Worm (Caenorhabditis elegans) whole organism, mixed stage, embryonic: ENCODE measurements around the gene rpb-11.

Experiments used
- M03D4.4 ChIP-seq: sonication (generic microtip); optimal IDR thresholded peaks from 2 replicates; lab custom pipeline; 2017; ENCODE audit warnings: mild to moderate bottlenecking, missing genetic modification characterization, missing compliant biosample characterization
- bed-3 ChIP-seq: fragments of 200-800 bp; sonication (Bioruptor generic); optimal IDR thresholded peaks from 3 replicates; lab custom pipeline; 2018; ENCODE audit warnings: mild to moderate bottlenecking, missing genetic modification characterization, moderate library complexity, missing compliant biosample characterization
- blmp-1 ChIP-seq: fragments of 150-350 bp; optimal IDR thresholded peaks from 2 replicates; lab custom pipeline; 2014; ENCODE audit warnings: missing biosample characterization, missing genetic modification characterization
- ceh-39 ChIP-seq: fragments of 150-350 bp; optimal IDR thresholded peaks from 2 replicates; lab custom pipeline; 2014; ENCODE audit warnings: missing biosample characterization, missing genetic modification characterization
- ceh-43 ChIP-seq: fragments of 200-800 bp; sonication (Bioruptor generic); optimal IDR thresholded peaks from 2 replicates; lab custom pipeline; 2018; ENCODE audit warnings: mild to moderate bottlenecking, missing genetic modification characterization, moderate library complexity, missing compliant biosample characterization
- ceh-83 ChIP-seq: fragments of 200-800 bp; sonication (Bioruptor generic); optimal IDR thresholded peaks from 2 replicates; lab custom pipeline; 2018; ENCODE audit warnings: mild to moderate bottlenecking, missing genetic modification characterization, missing compliant biosample characterization
- ces-1 ChIP-seq: fragments of 150-350 bp; optimal IDR thresholded peaks from 2 replicates; lab custom pipeline; 2014; ENCODE audit warnings: missing biosample characterization, missing genetic modification reagents, missing genetic modification characterization
- cnd-1 ChIP-seq: fragments of 200-800 bp; sonication (Bioruptor generic); optimal IDR thresholded peaks from 2 replicates; lab custom pipeline; 2018; ENCODE audit warnings: mild to moderate bottlenecking, missing genetic modification characterization, missing compliant biosample characterization
- drap-1 ChIP-seq: fragments of 200-800 bp; sonication (Bioruptor generic); optimal IDR thresholded peaks from 3 replicates; lab custom pipeline; 2018; ENCODE audit warnings: mild to moderate bottlenecking, missing genetic modification characterization, missing compliant biosample characterization
- elt-1 ChIP-seq: sonication (generic microtip); optimal IDR thresholded peaks from 2 replicates; lab custom pipeline; 2017; ENCODE audit warnings: missing genetic modification characterization, mild to moderate bottlenecking, missing compliant biosample characterization, antibody characterized with exemption, moderate library complexity, borderline replicate concordance; ENCODE audit not compliant: insufficient read depth
- elt-3 ChIP-seq: fragments of 150-350 bp; optimal IDR thresholded peaks from 2 replicates; lab custom pipeline; 2014; ENCODE audit warnings: missing biosample characterization, missing genetic modification characterization
- flh-1 ChIP-seq: fragments of 200-800 bp; sonication (Bioruptor generic); optimal IDR thresholded peaks from 2 replicates; lab custom pipeline; 2018; ENCODE audit warnings: mild to moderate bottlenecking, missing genetic modification characterization, moderate library complexity, missing compliant biosample characterization
- ham-2 ChIP-seq: fragments of 200-800 bp; sonication (Bioruptor generic); optimal IDR thresholded peaks from 2 replicates; lab custom pipeline; 2018; ENCODE audit warnings: mild to moderate bottlenecking, missing genetic modification characterization, missing compliant biosample characterization
- hlh-1 ChIP-seq: fragments of 150-350 bp; optimal IDR thresholded peaks from 2 replicates; lab custom pipeline; 2014; ENCODE audit warnings: missing biosample characterization, missing genetic modification reagents, missing genetic modification characterization
- lin-13 ChIP-seq: fragments of 150-350 bp; optimal IDR thresholded peaks from 2 replicates; lab custom pipeline; 2014; ENCODE audit warnings: missing biosample characterization, missing genetic modification characterization
- lin-32 ChIP-seq: fragments of 200-800 bp; sonication (Bioruptor generic); optimal IDR thresholded peaks from 2 replicates; lab custom pipeline; 2018; ENCODE audit warnings: mild to moderate bottlenecking, missing genetic modification characterization, missing compliant biosample characterization
- lsy-2 ChIP-seq: fragments of 150-350 bp; optimal IDR thresholded peaks from 2 replicates; lab custom pipeline; 2014; ENCODE audit warnings: missing biosample characterization, missing genetic modification characterization
- mab-5 ChIP-seq: fragments of 150-350 bp; optimal IDR thresholded peaks from 2 replicates; lab custom pipeline; 2014; ENCODE audit warnings: missing biosample characterization, missing genetic modification characterization
- mep-1 ChIP-seq: fragments of 150-350 bp; optimal IDR thresholded peaks from 2 replicates; lab custom pipeline; 2017; ENCODE audit warnings: missing biosample characterization, missing genetic modification reagents, missing genetic modification characterization, inconsistent platforms
- mls-2 ChIP-seq: sonication (generic microtip); optimal IDR thresholded peaks from 2 replicates; lab custom pipeline; 2016; ENCODE audit warnings: mild to moderate bottlenecking, missing genetic modification characterization, moderate library complexity, missing compliant biosample characterization
- nhr-12 ChIP-seq: fragments of 150-350 bp; optimal IDR thresholded peaks from 2 replicates; lab custom pipeline; 2014; ENCODE audit warnings: missing biosample characterization, missing genetic modification characterization
- nhr-2 ChIP-seq: fragments of 150-350 bp; optimal IDR thresholded peaks from 2 replicates; lab custom pipeline; 2014; ENCODE audit warnings: missing biosample characterization, missing genetic modification characterization
- nhr-237 ChIP-seq: fragments of 150-350 bp; optimal IDR thresholded peaks from 2 replicates; lab custom pipeline; 2014; ENCODE audit warnings: missing biosample characterization, missing genetic modification characterization
- nhr-28 ChIP-seq: fragments of 150-350 bp; optimal IDR thresholded peaks from 2 replicates; lab custom pipeline; 2014; ENCODE audit warnings: missing biosample characterization, missing genetic modification characterization
- nhr-76 ChIP-seq: sonication (generic microtip); optimal IDR thresholded peaks from 2 replicates; lab custom pipeline; 2017; ENCODE audit warnings: missing biosample characterization, missing genetic modification characterization
- pha-4 ChIP-seq: fragments of 150-350 bp; optimal IDR thresholded peaks from 2 replicates; lab custom pipeline; 2018; ENCODE audit warnings: missing biosample characterization, missing genetic modification reagents, missing genetic modification characterization
- sem-2 ChIP-seq: fragments of 200-800 bp; sonication (Bioruptor generic); optimal IDR thresholded peaks from 2 replicates; lab custom pipeline; 2018; ENCODE audit warnings: mild to moderate bottlenecking, missing genetic modification characterization, missing compliant biosample characterization
- snpc-4 ChIP-seq: fragments of 150-350 bp; optimal IDR thresholded peaks from 2 replicates; lab custom pipeline; 2014; ENCODE audit warnings: missing biosample characterization, missing genetic modification characterization
- sptf-1 ChIP-seq: sonication (generic microtip); optimal IDR thresholded peaks from 2 replicates; lab custom pipeline; 2017; ENCODE audit warnings: mild to moderate bottlenecking, missing genetic modification characterization, moderate library complexity, missing compliant biosample characterization
- tbx-8 ChIP-seq: fragments of 200-800 bp; sonication (Bioruptor generic); optimal IDR thresholded peaks from 2 replicates; lab custom pipeline; 2018; ENCODE audit warnings: mild to moderate bottlenecking, missing genetic modification characterization, moderate library complexity, missing compliant biosample characterization
- unc-120 ChIP-seq: sonication (generic microtip); optimal IDR thresholded peaks from 2 replicates; lab custom pipeline; 2017; ENCODE audit warnings: missing genetic modification characterization, missing compliant biosample characterization; ENCODE audit not compliant: poor library complexity, severe bottlenecking
- unc-39 ChIP-seq: fragments of 150-350 bp; optimal IDR thresholded peaks from 2 replicates; lab custom pipeline; 2014; ENCODE audit warnings: missing biosample characterization, missing genetic modification characterization
- unc-62 ChIP-seq: fragments of 150-350 bp; optimal IDR thresholded peaks from 2 replicates; lab custom pipeline; 2014; ENCODE audit warnings: missing biosample characterization, missing genetic modification reagents, missing genetic modification characterization
- zip-8 ChIP-seq: fragments of 150-350 bp; optimal IDR thresholded peaks from 2 replicates; lab custom pipeline; 2014; ENCODE audit warnings: missing biosample characterization, missing genetic modification characterization
- ztf-11 ChIP-seq: fragments of 150-350 bp; optimal IDR thresholded peaks from 2 replicates; lab custom pipeline; 2014; ENCODE audit warnings: missing biosample characterization, missing genetic modification characterization

The rpb-11 gene

DNA sequence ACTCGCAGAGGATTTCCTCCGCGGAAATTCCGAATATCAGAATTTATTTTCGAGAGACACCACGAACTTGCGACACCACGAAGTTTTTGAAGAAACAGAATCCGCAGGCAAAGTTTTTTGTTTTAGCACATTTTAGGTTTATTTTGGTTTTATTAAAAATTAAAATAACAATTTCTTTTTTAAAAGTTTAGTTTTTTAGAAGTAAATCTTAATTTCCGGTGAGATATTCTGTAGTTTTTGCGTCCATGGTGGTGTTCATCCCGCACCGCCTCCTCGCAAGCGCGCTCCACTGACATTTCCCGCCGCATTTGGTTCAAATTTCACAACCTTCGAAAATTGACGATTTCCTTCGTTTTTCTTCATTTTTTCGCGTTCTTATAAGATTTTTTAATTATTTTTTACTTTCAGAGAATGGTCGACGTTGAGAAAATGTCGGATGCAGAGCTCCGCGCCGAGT lies 3.2 kb downstream of the rpb-11 start, which contains the start of gene lem-2:
Gene lem-2 (plus strand): TSS at position 407 of the 457 bp plus-strand sequence.
- TF ChIP-seq lin-13 (tag; lab: Kevin White, UChicago), result peak; percentile 65
- TF ChIP-seq tbx-8 (GFP tag; lab: Kevin White, UChicago), result peak; percentile 37
- peak; percentile 62 for TF ChIP-seq unc-120 (tag; lab: Kevin White, UChicago)
- TF ChIP-seq nhr-28 (tag; lab: Kevin White, UChicago), result no peak
- peak; percentile 62 for TF ChIP-seq nhr-237 (tag; lab: Kevin White, UChicago)
- no peak for TF ChIP-seq ham-2 (GFP tag; lab: Kevin White, UChicago)
- no peak for TF ChIP-seq lin-32
- TF ChIP-seq elt-3, result no peak
- TF ChIP-seq nhr-2 (tag; lab: Kevin White, UChicago), result no peak
- no peak for TF ChIP-seq blmp-1 (tag; lab: Kevin White, UChicago)
- TF ChIP-seq ceh-43, result no peak
- no peak for TF ChIP-seq elt-1 (tag; lab: Kevin White, UChicago)
- no peak for TF ChIP-seq nhr-12 (tag; lab: Kevin White, UChicago)
- no peak for TF ChIP-seq unc-39 (tag; lab: Kevin White, UChicago)
- peak; percentile 23 for TF ChIP-seq ceh-39 (tag; lab: Kevin White, UChicago)
- peak; percentile 81 for TF ChIP-seq drap-1 (GFP tag; lab: Kevin White, UChicago)
- TF ChIP-seq mab-5 (tag; lab: Kevin White, UChicago), result peak; percentile 20
- TF ChIP-seq sptf-1 (tag; lab: Kevin White, UChicago), result peak; percentile 87
- TF ChIP-seq mls-2 (tag; lab: Kevin White, UChicago), result peak; percentile 55
- TF ChIP-seq mep-1 (tag; lab: Kevin White, UChicago), result peak; percentile 68
- peak; percentile 48 for TF ChIP-seq cnd-1
- TF ChIP-seq nhr-76 (tag; lab: Kevin White, UChicago), result no peak
- no peak for TF ChIP-seq unc-62 (GFP tag; lab: Kevin White, UChicago)
- TF ChIP-seq hlh-1, result no peak
- TF ChIP-seq M03D4.4 (tag; lab: Kevin White, UChicago), result peak; percentile 62
- no peak for TF ChIP-seq snpc-4 (tag; lab: Kevin White, UChicago)
- TF ChIP-seq sem-2, result peak; percentile 53
- no peak for TF ChIP-seq zip-8
- no peak for TF ChIP-seq ztf-11 (tag; lab: Kevin White, UChicago)
- peak; percentile 13 for TF ChIP-seq flh-1 (GFP tag; lab: Kevin White, UChicago)
- peak; percentile 51 for TF ChIP-seq ces-1
- TF ChIP-seq pha-4 (tag; lab: Kevin White, UChicago), result no peak
- peak; percentile 57 for TF ChIP-seq lsy-2
- peak; percentile 38 for TF ChIP-seq ceh-83 (GFP tag; lab: Kevin White, UChicago)
- peak; percentile 65 for TF ChIP-seq bed-3 (GFP tag; lab: Kevin White, UChicago)

DNA sequence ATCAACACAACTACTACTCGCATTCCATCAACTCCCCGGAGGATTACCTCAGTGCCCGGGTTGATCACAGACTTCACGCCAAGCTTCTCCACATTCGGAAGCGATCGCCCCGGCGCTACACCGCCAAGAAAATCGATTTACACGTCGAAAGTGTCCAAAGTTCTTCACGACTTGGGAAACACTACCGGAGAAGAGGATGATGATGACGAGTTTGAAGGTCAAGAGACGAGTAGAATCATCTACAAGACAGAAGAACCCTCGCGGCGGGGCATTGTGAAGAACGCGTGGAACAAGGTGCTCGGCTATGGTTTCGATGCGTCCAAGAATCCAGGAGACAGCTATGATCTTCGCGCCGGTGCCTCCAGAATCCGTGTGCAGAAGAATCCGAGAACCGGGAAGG lies 4.2 kb downstream of the rpb-11 start:
- TF ChIP-seq ceh-39 (tag; lab: Kevin White, UChicago) (no peak), lin-13 (tag; lab: Kevin White, UChicago) (no peak), mls-2 (tag; lab: Kevin White, UChicago) (no peak)
- TF ChIP-seq, all 35 proteins: peak for 0

DNA sequence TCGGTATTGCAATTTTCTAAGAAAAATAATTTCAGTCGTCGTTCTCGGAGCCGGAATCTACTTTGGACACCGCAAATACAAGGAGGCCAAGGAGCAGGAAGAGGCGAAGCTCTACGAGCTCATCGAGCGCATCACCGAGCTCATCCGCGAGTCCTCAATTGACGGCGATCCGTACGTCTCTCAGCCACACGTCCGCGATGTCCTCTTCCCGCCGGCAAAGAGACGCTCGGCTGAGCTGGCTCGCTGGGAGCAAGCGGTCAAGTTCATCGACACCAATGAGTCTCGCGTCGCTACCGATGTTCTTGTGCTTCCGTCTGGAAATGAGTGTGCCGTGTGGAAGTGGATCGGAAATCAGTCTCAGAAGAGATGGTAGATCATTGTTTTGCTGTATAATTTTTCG lies 5.6 kb downstream of the rpb-11 start:
- TF ChIP-seq ces-1 (no peak), ceh-39 (tag; lab: Kevin White, UChicago) (no peak), mep-1 (tag; lab: Kevin White, UChicago) (no peak), unc-62 (GFP tag; lab: Kevin White, UChicago) (no peak), M03D4.4 (tag; lab: Kevin White, UChicago) (no peak), tbx-8 (GFP tag; lab: Kevin White, UChicago) (no peak), nhr-76 (tag; lab: Kevin White, UChicago) (no peak), elt-3 (no peak), flh-1 (GFP tag; lab: Kevin White, UChicago) (no peak), ceh-83 (GFP tag; lab: Kevin White, UChicago) (no peak)

DNA sequence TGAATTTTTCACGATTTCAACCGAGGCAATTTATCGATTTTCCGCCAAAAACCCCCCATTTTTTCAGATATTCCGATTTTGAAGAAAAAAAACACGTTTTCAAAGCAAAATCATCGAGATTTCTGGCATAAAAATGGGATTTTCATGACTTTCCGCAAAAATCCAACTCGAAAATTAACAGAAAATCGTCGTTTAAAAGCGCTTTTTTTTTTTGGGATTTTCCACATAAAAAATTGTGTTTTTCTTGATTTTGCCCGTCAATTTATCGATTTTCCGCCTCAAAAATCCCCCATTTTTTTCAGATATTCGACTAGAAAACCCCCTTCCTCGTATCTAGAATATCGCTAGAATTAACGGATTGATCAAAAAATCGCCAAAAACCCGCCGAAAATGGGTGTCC lies 8.7 kb downstream of the rpb-11 start, which contains the start of gene xrn-1:
Gene xrn-1 (plus strand): TSS at position 301 of the 400 bp plus-strand sequence.
- no peak for TF ChIP-seq unc-39 (tag; lab: Kevin White, UChicago)
- TF ChIP-seq ces-1, result no peak
- TF ChIP-seq nhr-76 (tag; lab: Kevin White, UChicago), result no peak
- no peak for TF ChIP-seq ztf-11 (tag; lab: Kevin White, UChicago)
- no peak for TF ChIP-seq ceh-83 (GFP tag; lab: Kevin White, UChicago)
- no peak for TF ChIP-seq tbx-8 (GFP tag; lab: Kevin White, UChicago)
- no peak for TF ChIP-seq sptf-1 (tag; lab: Kevin White, UChicago)
- TF ChIP-seq mls-2 (tag; lab: Kevin White, UChicago), result no peak
- TF ChIP-seq ceh-39 (tag; lab: Kevin White, UChicago), result no peak
